Worm (Caenorhabditis elegans) whole organism, young adult: ENCODE data around the gene Y43F8B.11.

ENCODE experiments used
- C17E4.6 ChIP-seq: fragments of 200-800 bp; sonication (Bioruptor generic); IDR thresholded peaks from 2 replicates; pipeline ENCODE4 v1.3.6; 2022; ENCODE audit warnings: missing genetic modification reagents, missing genetic modification characterization, missing compliant biosample characterization
- F10E7.11 ChIP-seq: sonication (generic microtip); optimal IDR thresholded peaks from 2 replicates; lab custom pipeline; 2017; ENCODE audit warnings: mild to moderate bottlenecking, missing genetic modification characterization, moderate library complexity, missing compliant biosample characterization
- F23B12.7 ChIP-seq: sonication (generic microtip); optimal IDR thresholded peaks from 2 replicates; lab custom pipeline; 2017; ENCODE audit warnings: missing genetic modification characterization, mild to moderate bottlenecking, missing compliant biosample characterization, antibody characterized with exemption, moderate library complexity; ENCODE audit not compliant: insufficient read depth
- F39B2.1 ChIP-seq: fragments of 200-800 bp; sonication (Bioruptor generic); IDR thresholded peaks from 2 replicates; pipeline ENCODE4 v1.3.6; 2022; ENCODE audit warnings: missing genetic modification reagents, missing genetic modification characterization, missing compliant biosample characterization
- F55B11.4 ChIP-seq: sonication (generic microtip); optimal IDR thresholded peaks from 2 replicates; lab custom pipeline; 2016; ENCODE audit warnings: missing compliant biosample characterization, missing genetic modification characterization, borderline replicate concordance; ENCODE audit not compliant: insufficient read depth
- F57C9.4 ChIP-seq: sonication (generic microtip); optimal IDR thresholded peaks from 2 replicates; lab custom pipeline; 2017; ENCODE audit warnings: mild to moderate bottlenecking, missing genetic modification characterization, missing compliant biosample characterization
- Y53F4B.3 ChIP-seq: fragments of 200-800 bp; sonication (Bioruptor generic); IDR thresholded peaks from 2 replicates; pipeline ENCODE4 v1.3.6; 2022; ENCODE audit warnings: missing genetic modification reagents, missing genetic modification characterization, missing compliant biosample characterization
- Y53G8AR.9 ChIP-seq: fragments of 200-800 bp; sonication (Bioruptor generic); conservative IDR thresholded peaks from 2 replicates; pipeline ENCODE4 v1.3.6; 2022; ENCODE audit warnings: missing genetic modification reagents, missing genetic modification characterization, missing compliant biosample characterization
- Y56A3A.18 ChIP-seq: fragments of 200-800 bp; sonication (Bioruptor generic); IDR thresholded peaks from 2 replicates; pipeline ENCODE4 v1.3.6; 2022; ENCODE audit warnings: missing genetic modification reagents, missing genetic modification characterization, missing compliant biosample characterization
- Y79H2A.3 ChIP-seq: fragments of 200-800 bp; sonication (Bioruptor generic); conservative IDR thresholded peaks from 2 replicates; pipeline ENCODE4 v1.3.6; 2022; ENCODE audit warnings: missing genetic modification reagents, missing genetic modification characterization, missing compliant biosample characterization
- akir-1 ChIP-seq: fragments of 200-800 bp; sonication (Bioruptor generic); optimal IDR thresholded peaks from 2 replicates; lab custom pipeline; 2018; ENCODE audit warnings: mild to moderate bottlenecking, missing genetic modification characterization, moderate library complexity, missing compliant biosample characterization
- ama-1 ChIP-seq, 3 experiments: fragments of 150-350 bp in 1 of 3; sonication (generic microtip) in 2 of 3; optimal IDR thresholded peaks; 2 replicates each; lab custom pipeline; 2014 to 2018; ENCODE audit warnings: missing biosample characterization in 2 of 3, missing genetic modification characterization in 2 of 3, missing genetic modification reagents in 2 of 3
- aptf-2 ChIP-seq: fragments of 200-800 bp; sonication (Bioruptor generic); conservative IDR thresholded peaks from 2 replicates; pipeline ENCODE4 v1.3.6; 2022; ENCODE audit warnings: missing genetic modification reagents, missing genetic modification characterization, missing compliant biosample characterization
- atf-7 ChIP-seq: sonication (generic microtip); optimal IDR thresholded peaks from 2 replicates; lab custom pipeline; 2017; ENCODE audit warnings: mild to moderate bottlenecking, missing genetic modification characterization, missing compliant biosample characterization
- bed-2 ChIP-seq: fragments of 200-800 bp; sonication (Bioruptor generic); IDR thresholded peaks from 2 replicates; pipeline ENCODE4 v1.3.6; 2022; ENCODE audit warnings: missing genetic modification reagents, missing genetic modification characterization, missing compliant biosample characterization
- ccch-3 ChIP-seq: fragments of 200-800 bp; sonication (Bioruptor generic); optimal IDR thresholded peaks from 2 replicates; lab custom pipeline; 2018; ENCODE audit warnings: mild to moderate bottlenecking, missing genetic modification characterization, missing compliant biosample characterization
- cebp-2 ChIP-seq: fragments of 200-800 bp; sonication (Bioruptor generic); IDR thresholded peaks from 2 replicates; pipeline ENCODE4 v1.3.6; 2022; ENCODE audit warnings: missing genetic modification characterization, missing compliant biosample characterization
- ceh-100 ChIP-seq: fragments of 200-800 bp; sonication (Bioruptor generic); IDR thresholded peaks from 2 replicates; pipeline ENCODE4 v1.3.6; 2022; ENCODE audit warnings: missing genetic modification reagents, missing genetic modification characterization, missing compliant biosample characterization
- ceh-40 ChIP-seq: fragments of 200-800 bp; sonication (Bioruptor generic); IDR thresholded peaks from 2 replicates; pipeline ENCODE4 v1.3.6; 2022; ENCODE audit warnings: missing genetic modification characterization, missing compliant biosample characterization
- chd-7 ChIP-seq: sonication (generic microtip); optimal IDR thresholded peaks from 2 replicates; lab custom pipeline; 2016; ENCODE audit warnings: mild to moderate bottlenecking, missing genetic modification characterization, moderate library complexity, missing compliant biosample characterization
- die-1 ChIP-seq: sonication (generic microtip); optimal IDR thresholded peaks from 2 replicates; lab custom pipeline; 2016; ENCODE audit warnings: missing genotype, mild to moderate bottlenecking, missing genetic modification characterization, missing compliant biosample characterization
- dox-1 ChIP-seq: fragments of 200-800 bp; sonication (Bioruptor generic); IDR thresholded peaks from 2 replicates; pipeline ENCODE4 v1.3.6; 2022; ENCODE audit warnings: missing genetic modification reagents, missing genetic modification characterization, missing compliant biosample characterization
- dpl-1 ChIP-seq: fragments of 150-350 bp; optimal IDR thresholded peaks from 2 replicates; lab custom pipeline; 2014; ENCODE audit warnings: missing biosample characterization, missing genetic modification reagents, missing genetic modification characterization
- ekl-4 ChIP-seq: fragments of 200-800 bp; sonication (Bioruptor generic); IDR thresholded peaks from 2 replicates; pipeline ENCODE4 v1.3.6; 2022; ENCODE audit warnings: missing genetic modification reagents, missing genetic modification characterization, missing compliant biosample characterization
- him-1 ChIP-seq: sonication (generic microtip); optimal IDR thresholded peaks from 2 replicates; lab custom pipeline; 2016; ENCODE audit warnings: missing genotype, missing genetic modification reagents, missing genetic modification characterization, missing compliant biosample characterization
- hmg-1.2 ChIP-seq: fragments of 200-800 bp; sonication (Bioruptor generic); IDR thresholded peaks from 2 replicates; pipeline ENCODE4 v1.3.6; 2022; ENCODE audit warnings: missing genetic modification reagents, missing genetic modification characterization, missing compliant biosample characterization
- hsf-1 ChIP-seq: fragments of 200-800 bp; sonication (Bioruptor generic); IDR thresholded peaks from 2 replicates; pipeline ENCODE4 v1.3.6; 2022; ENCODE audit warnings: missing genetic modification reagents, missing genetic modification characterization, missing compliant biosample characterization
- lin-26 ChIP-seq: fragments of 200-800 bp; sonication (Bioruptor generic); IDR thresholded peaks from 2 replicates; pipeline ENCODE4 v1.3.6; 2022; ENCODE audit warnings: missing genetic modification reagents, missing genetic modification characterization, missing compliant biosample characterization
- lin-35 ChIP-seq, 3 experiments: fragments of 150-350 bp in 2 of 3; sonication (generic microtip) in 1 of 3; optimal IDR thresholded peaks; 2 replicates each; lab custom pipeline; 2014 to 2018; ENCODE audit warnings: missing biosample characterization in 3 of 3, missing genetic modification characterization in 3 of 3, missing genetic modification reagents in 3 of 3
- lin-40 ChIP-seq: sonication (generic microtip); optimal IDR thresholded peaks from 2 replicates; lab custom pipeline; 2016; ENCODE audit warnings: missing genetic modification characterization, mild to moderate bottlenecking, missing compliant biosample characterization, missing genotype, missing genetic modification reagents
- madf-10 ChIP-seq: sonication (generic microtip); optimal IDR thresholded peaks from 2 replicates; lab custom pipeline; 2016; ENCODE audit warnings: mild to moderate bottlenecking, missing genetic modification characterization, missing compliant biosample characterization
- madf-3 ChIP-seq: fragments of 200-800 bp; sonication (Bioruptor generic); IDR thresholded peaks from 2 replicates; pipeline ENCODE4 v1.3.6; 2022; ENCODE audit warnings: missing genetic modification reagents, missing genetic modification characterization, missing compliant biosample characterization
- mcd-1 ChIP-seq: fragments of 200-800 bp; sonication (Bioruptor generic); IDR thresholded peaks from 2 replicates; pipeline ENCODE4 v1.3.6; 2022; ENCODE audit warnings: missing genetic modification reagents, missing genetic modification characterization, missing compliant biosample characterization
- mes-4 ChIP-seq: sonication (generic microtip); optimal IDR thresholded peaks from 2 replicates; lab custom pipeline; 2016; ENCODE audit warnings: missing genotype, missing genetic modification characterization, missing compliant biosample characterization
- nhr-120 ChIP-seq: fragments of 200-800 bp; sonication (Bioruptor generic); IDR thresholded peaks from 2 replicates; pipeline ENCODE4 v1.3.6; 2022; ENCODE audit warnings: missing genetic modification characterization, missing compliant biosample characterization
- pbrm-1 ChIP-seq: fragments of 200-800 bp; sonication (Bioruptor generic); IDR thresholded peaks from 2 replicates; pipeline ENCODE4 v1.3.6; 2022; ENCODE audit warnings: missing genetic modification reagents, missing genetic modification characterization, missing compliant biosample characterization
- snpc-1.1 ChIP-seq: sonication (generic microtip); optimal IDR thresholded peaks from 2 replicates; lab custom pipeline; 2017; ENCODE audit warnings: missing genetic modification characterization, mild to moderate bottlenecking, missing compliant biosample characterization, antibody characterized with exemption, moderate library complexity, missing genotype, missing genetic modification reagents; ENCODE audit not compliant: insufficient read depth
- snpc-3.4 ChIP-seq: sonication (generic microtip); optimal IDR thresholded peaks from 2 replicates; lab custom pipeline; 2017; ENCODE audit warnings: missing genetic modification characterization, mild to moderate bottlenecking, missing compliant biosample characterization, antibody characterized with exemption, moderate library complexity, missing genotype, missing genetic modification reagents
- somi-1 ChIP-seq: fragments of 200-800 bp; sonication (Bioruptor generic); optimal IDR thresholded peaks from 2 replicates; lab custom pipeline; 2018; ENCODE audit warnings: mild to moderate bottlenecking, missing genetic modification characterization, missing compliant biosample characterization
- tbx-9 ChIP-seq: sonication (generic microtip); optimal IDR thresholded peaks from 2 replicates; lab custom pipeline; 2016; ENCODE audit warnings: borderline replicate concordance, missing genetic modification characterization, inconsistent platforms, missing compliant biosample characterization
- tlf-1 ChIP-seq: fragments of 200-800 bp; sonication (Bioruptor generic); optimal IDR thresholded peaks from 2 replicates; lab custom pipeline; 2018; ENCODE audit warnings: mild to moderate bottlenecking, missing genetic modification characterization, missing compliant biosample characterization
- unc-130 ChIP-seq: sonication (generic microtip); optimal IDR thresholded peaks from 2 replicates; lab custom pipeline; 2016; ENCODE audit warnings: missing genetic modification reagents, missing genetic modification characterization, missing compliant biosample characterization
- xnd-1 ChIP-seq: sonication (generic microtip); optimal IDR thresholded peaks from 2 replicates; lab custom pipeline; 2016; ENCODE audit warnings: missing genotype, missing genetic modification reagents, missing genetic modification characterization, missing compliant biosample characterization
- zim-3 ChIP-seq: sonication (generic microtip); optimal IDR thresholded peaks from 2 replicates; lab custom pipeline; 2017; ENCODE audit warnings: mild to moderate bottlenecking, missing genetic modification characterization, moderate library complexity, missing compliant biosample characterization
- ztf-22 ChIP-seq: fragments of 200-800 bp; sonication (Bioruptor generic); optimal IDR thresholded peaks from 2 replicates; lab custom pipeline; 2018; ENCODE audit warnings: mild to moderate bottlenecking, missing genetic modification characterization, moderate library complexity, missing compliant biosample characterization
- ztf-25 ChIP-seq: fragments of 200-800 bp; sonication (Bioruptor generic); IDR thresholded peaks from 2 replicates; pipeline ENCODE4 v1.3.6; 2022; ENCODE audit warnings: missing genetic modification reagents, missing genetic modification characterization, missing compliant biosample characterization
- ztf-26 ChIP-seq: sonication (generic microtip); optimal IDR thresholded peaks from 2 replicates; lab custom pipeline; 2017; ENCODE audit warnings: missing genetic modification characterization, missing compliant biosample characterization

Y43F8B.11 gene

DNA sequence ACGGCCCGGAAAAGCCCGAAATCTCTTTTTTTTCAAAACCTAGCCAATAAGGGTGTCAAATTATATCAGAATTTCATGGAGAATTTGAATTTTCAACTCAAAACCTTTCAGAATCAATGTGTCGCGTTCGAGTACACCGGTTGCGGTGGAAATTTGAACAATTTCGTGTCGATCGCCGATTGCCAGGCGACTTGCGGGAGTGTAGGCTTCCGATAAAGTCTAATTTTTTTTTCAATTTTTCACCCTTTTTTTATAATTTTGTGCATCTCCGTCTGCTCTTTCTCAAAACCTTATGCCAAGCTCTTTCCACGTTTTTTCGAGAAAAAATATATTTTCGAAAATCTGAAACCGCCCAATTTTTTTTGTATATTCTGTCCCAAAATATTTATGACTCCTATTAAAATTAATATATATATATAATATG lies 49.0 kb downstream of the Y43F8B.11 start (continued):
- no peak for TF ChIP-seq F23B12.7
- TF ChIP-seq F39B2.1 (GFP tag; lab: Robert Waterston, UW) = no peak
- peak; percentile 37; the same call in 1 of the 2 replicates for TF ChIP-seq dox-1
- TF ChIP-seq nhr-120 = no peak
- peak; percentile 36 for TF ChIP-seq F57C9.4 (tag; lab: Kevin White, UChicago)
- TF ChIP-seq Y53G8AR.9 (GFP tag; lab: Robert Waterston, UW) = 0 out of 2 replicates have a peak, but pooled peaks have one; percentile 61
- no peak for TF ChIP-seq die-1
- no peak for TF ChIP-seq ccch-3 (GFP tag; lab: Kevin White, UChicago)
- TF ChIP-seq Y53F4B.3 = no peak
- TF ChIP-seq chd-7 (tag; lab: Kevin White, UChicago) = peak; percentile 43
- TF ChIP-seq Y56A3A.18 (GFP tag; lab: Robert Waterston, UW) = 0 out of 2 replicates have a peak, but pooled peaks have one; percentile 27
- peak; percentile 27 for TF ChIP-seq F10E7.11
- peak; percentile 37 for TF ChIP-seq ama-1 (optimal IDR thresholded peaks at IDR 0.05; lab: Kevin White, UChicago)
- no peak for TF ChIP-seq ama-1 (GFP tag; optimal IDR thresholded peaks at IDR 0.05; lab: Kevin White, UChicago)
- TF ChIP-seq ekl-4 (GFP tag; lab: Robert Waterston, UW) = peak; percentile 70
- TF ChIP-seq lin-35 (GFP tag; optimal IDR thresholded peaks at IDR 0.05; lab: Kevin White, UChicago) = peak in 1 of 3 experiments; percentile 45
- 0 out of 2 replicates have a peak, but pooled peaks have one; percentile 24 for TF ChIP-seq pbrm-1 (GFP tag; lab: Robert Waterston, UW)
- peak; percentile 28; the same call in 1 of the 2 replicates for TF ChIP-seq hmg-1.2 (GFP tag; lab: Robert Waterston, UW)
- TF ChIP-seq atf-7 (tag; lab: Kevin White, UChicago) = peak; percentile 57
- TF ChIP-seq lin-26 (GFP tag; lab: Robert Waterston, UW) = peak; percentile 69; the same call in 1 of the 2 replicates
- peak; percentile 90 for TF ChIP-seq zim-3 (tag; lab: Kevin White, UChicago)
- TF ChIP-seq F55B11.4 (tag; lab: Kevin White, UChicago) = no peak
- no peak for TF ChIP-seq tlf-1 (GFP tag; lab: Kevin White, UChicago)
- peak; percentile 45; the same call in 1 of the 2 replicates for TF ChIP-seq mcd-1 (GFP tag; lab: Robert Waterston, UW)
- TF ChIP-seq bed-2 (GFP tag; lab: Robert Waterston, UW) = no peak
- TF ChIP-seq him-1 (tag; lab: Kevin White, UChicago) = no peak
- TF ChIP-seq C17E4.6 = no peak
- TF ChIP-seq tbx-9 (tag; lab: Kevin White, UChicago) = no peak
- TF ChIP-seq ceh-100 (GFP tag; lab: Robert Waterston, UW) = peak; percentile 36
- no peak for TF ChIP-seq Y79H2A.3 (GFP tag; lab: Robert Waterston, UW)
- TF ChIP-seq, all 124 proteins: peak for 36

DNA sequence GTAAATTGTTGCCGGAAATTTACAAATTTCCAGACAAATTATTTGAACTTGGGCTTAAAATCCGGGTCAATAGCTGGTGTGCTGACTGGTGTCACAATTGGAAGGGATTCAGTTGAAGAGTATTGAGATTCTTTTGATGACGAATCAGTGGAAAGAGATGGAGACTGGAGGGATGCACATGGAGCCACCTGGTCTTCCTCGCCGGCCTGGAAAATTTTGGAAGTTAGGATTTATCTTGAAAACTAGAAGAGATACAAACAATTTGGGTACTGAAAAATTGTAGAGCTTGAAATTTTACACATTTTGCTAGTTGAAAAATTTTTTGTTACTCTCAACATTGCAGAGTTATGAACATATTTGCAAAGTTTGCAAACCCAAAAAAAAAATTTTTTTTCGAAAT lies 49.6 kb downstream of the Y43F8B.11 start:
- TF ChIP-seq F57C9.4 (tag; lab: Kevin White, UChicago) (no peak), ztf-22 (GFP tag; lab: Kevin White, UChicago) (no peak), hsf-1 (0 out of 2 replicates have a peak, but pooled peaks have one; percentile 11), snpc-3.4 (tag; lab: Kevin White, UChicago) (no peak), madf-3 (0 out of 2 replicates have a peak, but pooled peaks have one; percentile 62), madf-10 (tag; lab: Kevin White, UChicago) (no peak), ztf-26 (tag; lab: Kevin White, UChicago) (peak; percentile 45), lin-40 (tag; lab: Kevin White, UChicago) (no peak), xnd-1 (tag; lab: Kevin White, UChicago) (no peak), dpl-1 (no peak), ztf-25 (GFP tag; lab: Robert Waterston, UW) (0 out of 2 replicates have a peak, but pooled peaks have one; percentile 51), ceh-40 (GFP tag; lab: Robert Waterston, UW) (no peak; the same call in 1 of the 2 replicates), cebp-2 (GFP tag; lab: Robert Waterston, UW) (no peak), mes-4 (tag; lab: Kevin White, UChicago) (no peak), aptf-2 (GFP tag; lab: Robert Waterston, UW) (no peak), snpc-1.1 (tag; lab: Kevin White, UChicago) (no peak), somi-1 (no peak), Y56A3A.18 (GFP tag; lab: Robert Waterston, UW) (no peak), tbx-9 (tag; lab: Kevin White, UChicago) (no peak), akir-1 (GFP tag; lab: Kevin White, UChicago) (no peak), unc-130 (GFP tag; lab: Kevin White, UChicago) (no peak)
